Fruit fly (Drosophila melanogaster): ENCODE measurements around the gene Trc8.

The Trc8 gene

dm6 chr3R:29495815-29496214 is 7.8 kb downstream of the Trc8 start (continued):
- TF ChIP-seq abd-A (tag; optimal IDR thresholded peaks at IDR 0.05) (no peak), run (tag; optimal IDR thresholded peaks at IDR 0.05) (no peak), Sry-δ (GFP tag; optimal IDR thresholded peaks at IDR 0.05) (no peak), CG9817 (tag; optimal IDR thresholded peaks at IDR 0.05) (no peak), Hmr (GFP tag; optimal IDR thresholded peaks at IDR 0.05) (no peak), corto (GFP tag; optimal IDR thresholded peaks at IDR 0.05) (no peak), pzg (GFP tag; optimal IDR thresholded peaks at IDR 0.05) (no peak), Oli (tag; optimal IDR thresholded peaks at IDR 0.05) (peak; percentile 8), CG11560 (tag; IDR thresholded peaks at IDR 0.05) (no peak), CG15601 (tag; optimal IDR thresholded peaks at IDR 0.05) (peak; percentile 1), disco-r (GFP tag; optimal IDR thresholded peaks at IDR 0.05) (no peak), aop (GFP tag; IDR thresholded peaks at IDR 0.05) (no peak), emc (GFP tag; optimal IDR thresholded peaks at IDR 0.05) (no peak), CG14965 (GFP tag; optimal IDR thresholded peaks at IDR 0.05; ENCODE audit: borderline replicate concordance) (no peak), esg (GFP tag; conservative IDR thresholded peaks at IDR 0.05) (no peak), CG9215 (GFP tag; IDR thresholded peaks at IDR 0.05) (no peak), nerfin-1 (tag; optimal IDR thresholded peaks at IDR 0.05) (no peak), Lim3 (GFP tag; IDR thresholded peaks at IDR 0.05) (no peak), phol (tag; optimal IDR thresholded peaks at IDR 0.05) (peak; percentile 31), CG7839 (tag; optimal IDR thresholded peaks at IDR 0.05) (peak; percentile 17), CG11398 (GFP tag; optimal IDR thresholded peaks at IDR 0.05) (no peak), Adf1 (GFP tag; IDR thresholded peaks at IDR 0.05) (no peak), Spps (tag; optimal IDR thresholded peaks at IDR 0.05) (no peak), bsh (GFP tag; optimal IDR thresholded peaks at IDR 0.05) (peak in 1 of 2 experiments; percentile 14), Ets65A (GFP tag) (peak; percentile 78), slp2 (GFP tag; optimal IDR thresholded peaks at IDR 0.05) (no peak), unc-4 (GFP tag; IDR thresholded peaks at IDR 0.05; ENCODE audit: partially characterized antibody) (no peak), D19B (GFP tag; optimal IDR thresholded peaks at IDR 0.05) (peak; percentile 33), CG32532 (GFP tag; IDR thresholded peaks at IDR 0.05) (no peak), tll (GFP tag; optimal IDR thresholded peaks at IDR 0.05) (no peak), vnd (GFP tag; IDR thresholded peaks at IDR 0.05; ENCODE audit: partially characterized antibody) (no peak), usp (GFP tag; optimal IDR thresholded peaks at IDR 0.05) (no peak), luna (GFP tag; optimal IDR thresholded peaks at IDR 0.05) (no peak), CG7372 (GFP tag; IDR thresholded peaks at IDR 0.05) (no peak), CG10979 (tag; optimal IDR thresholded peaks at IDR 0.05) (peak; percentile 2), CG30431 (GFP tag; optimal IDR thresholded peaks at IDR 0.05) (no peak), Six4 (GFP tag; optimal IDR thresholded peaks at IDR 0.05) (no peak), CG2889 (GFP tag; IDR thresholded peaks at IDR 0.05) (no peak), CoRest (tag; optimal IDR thresholded peaks at IDR 0.05) (peak; percentile 39), jumu (GFP tag; optimal IDR thresholded peaks at IDR 0.05) (no peak), kay (GFP tag; optimal IDR thresholded peaks at IDR 0.05) (no peak), Dll (GFP tag; IDR thresholded peaks at IDR 0.05; ENCODE audit: partially characterized antibody) (no peak), stc (GFP tag; IDR thresholded peaks at IDR 0.05) (no peak), CG11696 (GFP tag; IDR thresholded peaks at IDR 0.05) (no peak), CG7987 (GFP tag; optimal IDR thresholded peaks at IDR 0.05) (no peak), HHEX (GFP tag; optimal IDR thresholded peaks at IDR 0.05) (no peak), ewg (GFP tag; optimal IDR thresholded peaks at IDR 0.05) (no peak), CG5953 (GFP tag; IDR thresholded peaks at IDR 0.05) (no peak), D (optimal IDR thresholded peaks at IDR 0.05) (no peak), D (GFP tag; optimal IDR thresholded peaks at IDR 0.05) (peak; percentile 18), gro (GFP tag; optimal IDR thresholded peaks at IDR 0.05) (no peak), Dp (GFP tag; optimal IDR thresholded peaks at IDR 0.05) (no peak)
